Fruit fly (Drosophila melanogaster) whole organism, embryonic: Measurements from ENCODE around the gene Trm7-34.

ENCODE experiments used
- ATbp ChIP-seq: fragments of 200-800 bp; sonication (Bioruptor generic); optimal IDR thresholded peaks from 2 replicates; lab custom pipeline; 2017; ENCODE audit warnings: missing biosample characterization, mild to moderate bottlenecking, missing genetic modification characterization, missing genetic modification reagents
- Atf3 ChIP-seq: fragments of 200-800 bp; sonication (Bioruptor generic); optimal IDR thresholded peaks from 3 replicates; lab custom pipeline; 2016; ENCODE audit warnings: missing biosample characterization, missing genetic modification characterization
- BtbVII ChIP-seq: fragments of 200-800 bp; sonication (Bioruptor generic); optimal IDR thresholded peaks from 3 replicates; lab custom pipeline; 2017; ENCODE audit warnings: missing biosample characterization, mild to moderate bottlenecking, missing genetic modification characterization
- CG11398 ChIP-seq: fragments of 200-800 bp; sonication (Bioruptor generic); optimal IDR thresholded peaks from 2 replicates; lab custom pipeline; 2016; ENCODE audit warnings: missing biosample characterization, missing genetic modification characterization
- CG11695 ChIP-seq: fragments of 200-800 bp; sonication (Bioruptor generic); IDR thresholded peaks from 3 replicates; pipeline ENCODE4 v1.3.6; 2022; ENCODE audit warnings: missing biosample characterization, missing genetic modification characterization
- CG12744 ChIP-seq: fragments of 200-800 bp; sonication (Bioruptor generic); optimal IDR thresholded peaks from 2 replicates; lab custom pipeline; 2016; ENCODE audit warnings: missing biosample characterization, missing genetic modification characterization
- CG13287 ChIP-seq: fragments of 200-800 bp; sonication (Bioruptor generic); IDR thresholded peaks from 2 replicates; pipeline ENCODE4 v1.3.6; 2022; ENCODE audit warnings: missing biosample characterization, missing genetic modification characterization; ENCODE audit not compliant: partially characterized antibody
- CG14710 ChIP-seq: fragments of 200-800 bp; sonication (Bioruptor generic); optimal IDR thresholded peaks from 3 replicates; lab custom pipeline; 2019; ENCODE audit warnings: missing biosample characterization, mild to moderate bottlenecking, missing genetic modification characterization, moderate library complexity
- CG15073 ChIP-seq: fragments of 200-800 bp; sonication (Bioruptor generic); optimal IDR thresholded peaks from 2 replicates; lab custom pipeline; 2016; ENCODE audit warnings: missing biosample characterization, missing genetic modification characterization
- CG15601 ChIP-seq: fragments of 200-800 bp; sonication (Bioruptor generic); optimal IDR thresholded peaks from 3 replicates; lab custom pipeline; 2019; ENCODE audit warnings: missing biosample characterization, mild to moderate bottlenecking, missing genetic modification characterization, moderate library complexity
- CG15696 ChIP-seq: fragments of 200-800 bp; sonication (Bioruptor generic); optimal IDR thresholded peaks from 2 replicates; lab custom pipeline; 2019; ENCODE audit warnings: missing biosample characterization, mild to moderate bottlenecking, missing genetic modification characterization, moderate library complexity
- CG17385 ChIP-seq: fragments of 200-800 bp; sonication (Bioruptor generic); optimal IDR thresholded peaks from 3 replicates; lab custom pipeline; 2018; ENCODE audit warnings: missing biosample characterization, mild to moderate bottlenecking, missing genetic modification characterization
- CG18011 ChIP-seq: fragments of 200-800 bp; sonication (Bioruptor generic); optimal IDR thresholded peaks from 2 replicates; lab custom pipeline; 2017; ENCODE audit warnings: missing biosample characterization, missing genetic modification characterization, mild to moderate bottlenecking, moderate library complexity, missing genotype
- CG18476 ChIP-seq: fragments of 200-800 bp; sonication (Bioruptor generic); optimal IDR thresholded peaks from 2 replicates; lab custom pipeline; 2016; ENCODE audit warnings: missing biosample characterization, mild to moderate bottlenecking, missing genetic modification characterization
- CG2116 ChIP-seq: fragments of 200-800 bp; sonication (Bioruptor generic); optimal IDR thresholded peaks from 3 replicates; lab custom pipeline; 2018; ENCODE audit warnings: missing biosample characterization, mild to moderate bottlenecking, missing genetic modification characterization
- CG2889 ChIP-seq: fragments of 200-800 bp; sonication (Bioruptor generic); IDR thresholded peaks from 3 replicates; pipeline ENCODE4 v1.3.6; 2022; ENCODE audit warnings: missing biosample characterization, missing genetic modification characterization
- CG3065 ChIP-seq: fragments of 200-800 bp; sonication (Bioruptor generic); optimal IDR thresholded peaks from 2 replicates; lab custom pipeline; 2016; ENCODE audit warnings: missing biosample characterization, missing genetic modification characterization
- CG32532 ChIP-seq: fragments of 200-800 bp; sonication (Bioruptor generic); IDR thresholded peaks from 2 replicates; pipeline ENCODE4 v1.3.6; 2022; ENCODE audit warnings: missing biosample characterization, missing genetic modification characterization
- CG33557 ChIP-seq: fragments of 200-800 bp; sonication (Bioruptor generic); optimal IDR thresholded peaks from 2 replicates; lab custom pipeline; 2019; ENCODE audit warnings: missing biosample characterization, mild to moderate bottlenecking, missing genetic modification characterization, moderate library complexity
- CG3407 ChIP-seq: fragments of 200-800 bp; sonication (Bioruptor generic); optimal IDR thresholded peaks from 2 replicates; lab custom pipeline; 2018; ENCODE audit warnings: missing biosample characterization, mild to moderate bottlenecking, missing genetic modification characterization
- CG6175 ChIP-seq: fragments of 200-800 bp; sonication (Bioruptor generic); IDR thresholded peaks from 3 replicates; pipeline ENCODE4 v1.3.6; 2022; ENCODE audit warnings: missing biosample characterization, missing genetic modification characterization
- CG6272 ChIP-seq: fragments of 200-800 bp; sonication (Bioruptor generic); IDR thresholded peaks from 2 replicates; pipeline ENCODE4 v1.3.6; 2022; ENCODE audit warnings: missing biosample characterization, missing genetic modification characterization
- CG7372 ChIP-seq: fragments of 200-800 bp; sonication (Bioruptor generic); IDR thresholded peaks from 2 replicates; pipeline ENCODE4 v1.3.6; 2022; ENCODE audit warnings: missing biosample characterization, missing genetic modification characterization
- CG8281 ChIP-seq: fragments of 200-800 bp; sonication (Bioruptor generic); optimal IDR thresholded peaks from 2 replicates; lab custom pipeline; 2018; ENCODE audit warnings: missing biosample characterization, mild to moderate bottlenecking, missing genetic modification characterization, moderate library complexity
- CG9797 ChIP-seq: fragments of 200-800 bp; sonication (Bioruptor generic); optimal IDR thresholded peaks from 3 replicates; lab custom pipeline; 2018; ENCODE audit warnings: missing biosample characterization, mild to moderate bottlenecking, missing genetic modification characterization
- Dbx ChIP-seq: fragments of 200-800 bp; sonication (Bioruptor generic); IDR thresholded peaks from 3 replicates; pipeline ENCODE4 v1.3.6; 2022; ENCODE audit warnings: missing biosample characterization, missing genetic modification characterization
- Dek ChIP-seq: fragments of 200-800 bp; sonication (Bioruptor generic); optimal IDR thresholded peaks from 3 replicates; lab custom pipeline; 2019; ENCODE audit warnings: missing biosample characterization, mild to moderate bottlenecking, missing genetic modification characterization, moderate library complexity
- Dfd ChIP-seq, 2 experiments: fragments of >200 bp; optimal IDR thresholded peaks; 2 replicates each; lab custom pipeline; 2017; ENCODE audit warnings: missing biosample characterization in 2 of 2, missing genetic modification characterization in 2 of 2
- Hey ChIP-seq: fragments of 200-800 bp; sonication (Bioruptor generic); optimal IDR thresholded peaks from 3 replicates; lab custom pipeline; 2018; ENCODE audit warnings: missing biosample characterization, mild to moderate bottlenecking, missing genetic modification characterization
- Hr3 ChIP-seq: fragments of 200-800 bp; sonication (Bioruptor generic); optimal IDR thresholded peaks from 3 replicates; lab custom pipeline; 2016; ENCODE audit warnings: missing biosample characterization, missing genetic modification characterization
- Oaz ChIP-seq: fragments of 200-800 bp; sonication (Bioruptor generic); IDR thresholded peaks from 2 replicates; pipeline ENCODE4 v1.3.6; 2022; ENCODE audit warnings: missing biosample characterization, missing genetic modification characterization
- Oli ChIP-seq: fragments of 200-800 bp; sonication (Bioruptor generic); optimal IDR thresholded peaks from 2 replicates; lab custom pipeline; 2018; ENCODE audit warnings: missing biosample characterization, mild to moderate bottlenecking, missing genetic modification characterization, moderate library complexity
- Sox100B ChIP-seq: fragments of 200-800 bp; sonication (Bioruptor generic); optimal IDR thresholded peaks from 3 replicates; lab custom pipeline; 2018; ENCODE audit warnings: missing biosample characterization, mild to moderate bottlenecking, missing genetic modification characterization
- YL-1 ChIP-seq: fragments of 200-800 bp; sonication (Bioruptor generic); optimal IDR thresholded peaks from 3 replicates; lab custom pipeline; 2017; ENCODE audit warnings: missing biosample characterization, mild to moderate bottlenecking, missing genetic modification characterization
- bbx ChIP-seq: fragments of 200-800 bp; sonication (Bioruptor generic); IDR thresholded peaks from 2 replicates; pipeline ENCODE4 v1.3.6; 2022; ENCODE audit warnings: missing biosample characterization, missing genetic modification characterization; ENCODE audit not compliant: partially characterized antibody
- cato ChIP-seq: fragments of 200-800 bp; sonication (Bioruptor generic); optimal IDR thresholded peaks from 2 replicates; lab custom pipeline; 2016; ENCODE audit warnings: missing biosample characterization, missing genetic modification characterization, borderline replicate concordance
- ci ChIP-seq: fragments of 200-800 bp; sonication (Bioruptor generic); IDR thresholded peaks from 3 replicates; pipeline ENCODE4 v1.3.6; 2022; ENCODE audit warnings: missing biosample characterization, missing genetic modification characterization
- danr ChIP-seq: fragments of 200-800 bp; sonication (Bioruptor generic); IDR thresholded peaks from 2 replicates; pipeline ENCODE4 v1.3.6; 2022; ENCODE audit warnings: missing biosample characterization, missing genetic modification characterization
- disco-r ChIP-seq: fragments of 200-800 bp; sonication (Bioruptor generic); optimal IDR thresholded peaks from 2 replicates; lab custom pipeline; 2016; ENCODE audit warnings: missing biosample characterization, missing genetic modification characterization
- dpn ChIP-seq, 2 experiments: fragments of 200-800 bp; sonication (Bioruptor generic); optimal IDR thresholded peaks; 3 replicates each; lab custom pipeline; 2016; ENCODE audit warnings: missing biosample characterization in 2 of 2, missing genetic modification characterization in 2 of 2
- exex ChIP-seq: fragments of 200-800 bp; sonication (Bioruptor generic); optimal IDR thresholded peaks from 4 replicates; lab custom pipeline; 2018; ENCODE audit warnings: missing biosample characterization, mild to moderate bottlenecking, missing genetic modification characterization, moderate library complexity
- fd3F ChIP-seq: fragments of 200-800 bp; sonication (Bioruptor generic); optimal IDR thresholded peaks from 2 replicates; lab custom pipeline; 2018; ENCODE audit warnings: missing biosample characterization, mild to moderate bottlenecking, missing genetic modification characterization, moderate library complexity
- ftz-f1 ChIP-seq: fragments of 200-800 bp; sonication (Bioruptor generic); optimal IDR thresholded peaks from 2 replicates; lab custom pipeline; 2016; ENCODE audit warnings: missing biosample characterization, missing genetic modification characterization
- pb ChIP-seq: fragments of 200-800 bp; sonication (Bioruptor generic); optimal IDR thresholded peaks from 3 replicates; lab custom pipeline; 2016; ENCODE audit warnings: missing biosample characterization, missing genetic modification characterization
- pfk ChIP-seq: fragments of 200-800 bp; sonication (Bioruptor generic); optimal IDR thresholded peaks from 2 replicates; lab custom pipeline; 2018; ENCODE audit warnings: missing biosample characterization, mild to moderate bottlenecking, missing genetic modification characterization, moderate library complexity
- repo ChIP-seq: fragments of 200-800 bp; sonication (Bioruptor generic); optimal IDR thresholded peaks from 2 replicates; lab custom pipeline; 2016; ENCODE audit warnings: missing biosample characterization, missing genetic modification characterization
- ro ChIP-seq: fragments of 200-800 bp; sonication (Bioruptor generic); IDR thresholded peaks from 2 replicates; pipeline ENCODE4 v1.3.6; 2022; ENCODE audit warnings: missing biosample characterization, missing genetic modification characterization
- row ChIP-seq: fragments of 200-800 bp; sonication (Bioruptor generic); IDR thresholded peaks from 3 replicates; pipeline ENCODE4 v1.3.6; 2022; ENCODE audit warnings: missing biosample characterization, missing genetic modification characterization
- sr ChIP-seq: fragments of 200-800 bp; sonication (Bioruptor generic); IDR thresholded peaks from 3 replicates; pipeline ENCODE4 v1.3.6; 2022; ENCODE audit warnings: missing biosample characterization, missing genetic modification characterization
- trem ChIP-seq: fragments of 200-800 bp; optimal IDR thresholded peaks from 3 replicates; lab custom pipeline; 2019; ENCODE audit warnings: missing biosample characterization, mild to moderate bottlenecking, missing genetic modification characterization, moderate library complexity

Gene Trm7-34

dm6 chr3R:21138220-21138754 is 4.6 kb upstream of the Trm7-34 start, which contains the start of gene meigo (continued):
- TF ChIP-seq repo (GFP tag; lab: Kevin White, UChicago) (peak; percentile 46), row (GFP tag; lab: Robert Waterston, UW) (peak; percentile 95), Dfd (GFP tag; optimal IDR thresholded peaks at IDR 0.05; lab: Kevin White, UChicago) (no peak), danr (GFP tag; lab: Robert Waterston, UW) (no peak), cato (GFP tag; lab: Kevin White, UChicago) (peak; percentile 51), Hr3 (GFP tag; lab: Kevin White, UChicago) (peak; percentile 68), CG32532 (peak; percentile 72), CG14710 (peak; percentile 83), ATbp (no peak), CG15696 (peak; percentile 69), Oli (tag; lab: Kevin White, UChicago) (peak; percentile 53), CG9797 (peak; percentile 91), CG3065 (GFP tag; lab: Kevin White, UChicago) (peak; percentile 54), YL-1 (GFP tag; lab: Kevin White, UChicago) (peak; percentile 90), CG18011 (peak; percentile 54), CG17385 (no peak), CG6272 (GFP tag; lab: Robert Waterston, UW) (peak; percentile 65), CG2116 (GFP tag; lab: Kevin White, UChicago) (peak; percentile 85), disco-r (GFP tag; lab: Kevin White, UChicago) (no peak), ro (GFP tag; lab: Robert Waterston, UW) (no peak), CG15073 (no peak), ci (GFP tag; lab: Robert Waterston, UW) (peak; percentile 41; the same call in 1 of the 3 replicates), CG33557 (GFP tag; lab: Kevin White, UChicago) (peak; percentile 48), Sox100B (GFP tag; lab: Kevin White, UChicago) (no peak), CG11398 (peak; percentile 31), CG2889 (GFP tag; lab: Robert Waterston, UW) (no peak), trem (tag; lab: Kevin White, UChicago) (peak; percentile 82), Atf3 (GFP tag; lab: Kevin White, UChicago) (peak; percentile 19), Dek (tag; lab: Kevin White, UChicago) (peak; percentile 74), CG15601 (peak; percentile 87), bbx (GFP tag; lab: Robert Waterston, UW) (no peak; the same call in 1 of the 2 replicates), dpn (GFP tag; optimal IDR thresholded peaks at IDR 0.05; lab: Kevin White, UChicago) (peak; percentile 62 to 72), CG6175 (GFP tag; lab: Robert Waterston, UW) (no peak), pb (GFP tag; lab: Kevin White, UChicago) (peak; percentile 36), CG7372 (GFP tag; lab: Robert Waterston, UW) (peak; percentile 60), fd3F (GFP tag; lab: Kevin White, UChicago) (peak; percentile 54), CG18476 (GFP tag; lab: Kevin White, UChicago) (peak; percentile 49), Hey (tag; lab: Kevin White, UChicago) (no peak), sr (GFP tag; lab: Robert Waterston, UW) (peak; percentile 97), CG13287 (GFP tag; lab: Robert Waterston, UW) (0 out of 2 replicates have a peak, but pooled peaks have one; percentile 36), Dbx (GFP tag; lab: Robert Waterston, UW) (peak; percentile 71; the same call in 2 of the 3 replicates), pfk (GFP tag; lab: Kevin White, UChicago) (no peak), ftz-f1 (GFP tag; lab: Kevin White, UChicago) (peak; percentile 0), CG8281 (tag; lab: Kevin White, UChicago) (peak; percentile 30), CG11695 (no peak), CG12744 (GFP tag; lab: Kevin White, UChicago) (peak; percentile 28), CG3407 (GFP tag; lab: Kevin White, UChicago) (no peak), Oaz (no peak), BtbVII (peak; percentile 34), exex (tag; lab: Kevin White, UChicago) (no peak)
